Fruit fly (Drosophila melanogaster): Measurements from ENCODE around the gene CG8813.

CG8813 gene

DNA sequence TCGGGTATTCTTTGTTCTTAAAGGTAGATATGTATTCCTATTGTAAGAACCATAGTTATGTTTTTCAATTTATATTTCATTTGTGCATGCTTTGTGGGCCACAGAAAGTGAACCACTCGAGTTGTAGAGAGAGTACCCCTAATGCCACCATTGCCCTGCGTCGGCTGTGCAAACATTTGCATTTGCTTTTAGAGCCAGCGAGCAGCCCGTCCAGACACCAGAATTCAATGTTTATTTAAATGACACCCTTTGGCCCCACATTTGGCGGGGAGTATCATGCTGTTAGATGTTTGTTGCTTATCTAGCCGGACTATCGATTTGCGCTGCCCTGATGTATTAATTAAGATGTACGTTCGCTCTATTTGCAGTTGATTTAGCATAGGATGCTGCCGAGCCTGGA is 4.9 kb upstream of the CG8813 start (continued):
- peak; percentile 16 for TF ChIP-seq NfI (GFP tag; optimal IDR thresholded peaks at IDR 0.05)
- peak; percentile 28 for TF ChIP-seq CG4328 (GFP tag; optimal IDR thresholded peaks at IDR 0.05)
- no peak for TF ChIP-seq CG12942 (GFP tag; optimal IDR thresholded peaks at IDR 0.05)
- no peak for TF ChIP-seq tna (GFP tag; IDR thresholded peaks at IDR 0.05; ENCODE audit: partially characterized antibody)
- peak; percentile 15 for TF ChIP-seq CG10274 (GFP tag; optimal IDR thresholded peaks at IDR 0.05)
- TF ChIP-seq Aef1 (GFP tag; IDR thresholded peaks at IDR 0.05), result no peak
- no peak for TF ChIP-seq CG11398 (GFP tag; optimal IDR thresholded peaks at IDR 0.05)
- TF ChIP-seq CG16815 (GFP tag; optimal IDR thresholded peaks at IDR 0.05), result no peak
- no peak for TF ChIP-seq CG14050 (GFP tag; IDR thresholded peaks at IDR 0.05)
- TF ChIP-seq twi (tag; optimal IDR thresholded peaks at IDR 0.05), result no peak
- TF ChIP-seq Ada2b (GFP tag; IDR thresholded peaks at IDR 0.05), result no peak
- peak; percentile 50 for TF ChIP-seq Asciz (GFP tag; optimal IDR thresholded peaks at IDR 0.05)
- TF ChIP-seq CG6175 (GFP tag; IDR thresholded peaks at IDR 0.05), result no peak
- TF ChIP-seq Hmx (GFP tag; optimal IDR thresholded peaks at IDR 0.05), result no peak
- TF ChIP-seq CG2678 (tag; optimal IDR thresholded peaks at IDR 0.05), result peak; percentile 34
- TF ChIP-seq CG1647 (GFP tag; optimal IDR thresholded peaks at IDR 0.05), result no peak
- no peak for TF ChIP-seq CG5953 (GFP tag; IDR thresholded peaks at IDR 0.05)
- no peak for TF ChIP-seq amos (GFP tag; IDR thresholded peaks at IDR 0.05; ENCODE audit: partially characterized antibody)
- TF ChIP-seq BEAF-32 (GFP tag; optimal IDR thresholded peaks at IDR 0.05), result no peak
- no peak for TF ChIP-seq nom (GFP tag; optimal IDR thresholded peaks at IDR 0.05)
- no peak for TF ChIP-seq ase (GFP tag; IDR thresholded peaks at IDR 0.05)
- no peak for TF ChIP-seq bab2 (GFP tag; optimal IDR thresholded peaks at IDR 0.05)
- no peak for TF ChIP-seq CG8944 (GFP tag; optimal IDR thresholded peaks at IDR 0.05)
- TF ChIP-seq Hr78 (GFP tag; optimal IDR thresholded peaks at IDR 0.05), result peak in 1 of 2 experiments; percentile 52
- peak; percentile 13 for TF ChIP-seq nau (GFP tag; optimal IDR thresholded peaks at IDR 0.05)
- no peak for TF ChIP-seq fd3F (GFP tag; optimal IDR thresholded peaks at IDR 0.05)
- no peak for TF ChIP-seq CG4282 (GFP tag; optimal IDR thresholded peaks at IDR 0.05)
- TF ChIP-seq CG32772 (GFP tag; IDR thresholded peaks at IDR 0.05), result no peak
- TF ChIP-seq Stat92E (GFP tag; optimal IDR thresholded peaks at IDR 0.05), result no peak
- no peak for TF ChIP-seq CG11696 (GFP tag; IDR thresholded peaks at IDR 0.05)
- TF ChIP-seq CG7556 (GFP tag; optimal IDR thresholded peaks at IDR 0.05), result peak; percentile 7
- TF ChIP-seq zen2 (GFP tag; IDR thresholded peaks at IDR 0.05; ENCODE audit: partially characterized antibody), result no peak
- TF ChIP-seq HLH4C (GFP tag; IDR thresholded peaks at IDR 0.05; ENCODE audit: partially characterized antibody), result no peak
- TF ChIP-seq croc (GFP tag; conservative IDR thresholded peaks at IDR 0.05), result no peak
- peak; percentile 26; the same call in 1 of the 2 replicates for TF ChIP-seq stc (GFP tag; IDR thresholded peaks at IDR 0.05)
- no peak for TF ChIP-seq CG31441 (GFP tag; IDR thresholded peaks at IDR 0.05)
- TF ChIP-seq CG17568 (GFP tag; optimal IDR thresholded peaks at IDR 0.05), result peak; percentile 62
- TF ChIP-seq btn (GFP tag; optimal IDR thresholded peaks at IDR 0.05), result no peak
- no peak for TF ChIP-seq chn (GFP tag; optimal IDR thresholded peaks at IDR 0.05)
- peak; percentile 68 for TF ChIP-seq CG6813 (GFP tag; optimal IDR thresholded peaks at IDR 0.05)
- TF ChIP-seq Ets65A (GFP tag), result no peak
- no peak for TF ChIP-seq ash1 (GFP tag; optimal IDR thresholded peaks at IDR 0.05)
- TF ChIP-seq CG11723 (GFP tag; optimal IDR thresholded peaks at IDR 0.05), result peak; percentile 11
- TF ChIP-seq crc (GFP tag; optimal IDR thresholded peaks at IDR 0.05), result no peak
- no peak for TF ChIP-seq peb (GFP tag; IDR thresholded peaks at IDR 0.05)
- TF ChIP-seq HHEX (GFP tag; optimal IDR thresholded peaks at IDR 0.05), result peak; percentile 33
- no peak for TF ChIP-seq gem (tag; optimal IDR thresholded peaks at IDR 0.05)
- no peak for TF ChIP-seq cato (GFP tag; optimal IDR thresholded peaks at IDR 0.05; ENCODE audit: borderline replicate concordance)
- peak; percentile 11 for TF ChIP-seq CG18599 (GFP tag; optimal IDR thresholded peaks at IDR 0.05)
- no peak for TF ChIP-seq prd (optimal IDR thresholded peaks at IDR 0.05)
- TF ChIP-seq prd (GFP tag; IDR thresholded peaks at IDR 0.05), result no peak
